Fruit fly (Drosophila melanogaster): ENCODE data around the gene CG16989.
A peak's percentile ranks its signal among the peaks of the same experiment; 100 is the strongest.

Gene CG16989

dm6 chrX:824961-825360 lies 32.0 kb downstream of the CG16989 start:
- peak; percentile 67 for TF ChIP-seq CG13894 (tag; optimal IDR thresholded peaks at IDR 0.05)
- no peak for TF ChIP-seq Doc2 (GFP tag; IDR thresholded peaks at IDR 0.05)
- no peak for TF ChIP-seq Sry-β (GFP tag; optimal IDR thresholded peaks at IDR 0.05)
- TF ChIP-seq z (GFP tag; IDR thresholded peaks at IDR 0.05) = peak; percentile 78; the same call in 2 of the 3 replicates
- peak; percentile 57 for TF ChIP-seq pros (GFP tag; optimal IDR thresholded peaks at IDR 0.05)
- peak; percentile 1 for TF ChIP-seq sens (GFP tag)
- TF ChIP-seq ATbp (GFP tag; optimal IDR thresholded peaks at IDR 0.05) = peak; percentile 28
- peak; percentile 9 for TF ChIP-seq CG15601 (tag; optimal IDR thresholded peaks at IDR 0.05)
- no peak for TF ChIP-seq CG16815 (GFP tag; optimal IDR thresholded peaks at IDR 0.05)
- peak; percentile 35 for TF ChIP-seq HLHmδ (GFP tag; optimal IDR thresholded peaks at IDR 0.05)
- peak; percentile 74 for TF ChIP-seq Ets65A (GFP tag)
- peak; percentile 40 for TF ChIP-seq Hey (tag; optimal IDR thresholded peaks at IDR 0.05)
- TF ChIP-seq grn (GFP tag; optimal IDR thresholded peaks at IDR 0.05) = peak; percentile 23
- no peak for TF ChIP-seq CG8944 (GFP tag; optimal IDR thresholded peaks at IDR 0.05)

dm6 chrX:835965-836690 lies 43.2 kb downstream of the CG16989 start:
- TF ChIP-seq pb (GFP tag; optimal IDR thresholded peaks at IDR 0.05) = no peak
- TF ChIP-seq pros (GFP tag; optimal IDR thresholded peaks at IDR 0.05) = peak; percentile 72
- peak; percentile 14 for TF ChIP-seq sens (GFP tag)
- no peak for TF ChIP-seq CG10321 (GFP tag; IDR thresholded peaks at IDR 0.05)
- TF ChIP-seq ham (GFP tag; IDR thresholded peaks at IDR 0.05) = no peak
- peak in 1 of 2 experiments; percentile 80 for TF ChIP-seq insv (GFP tag; optimal IDR thresholded peaks at IDR 0.05)
- TF ChIP-seq kni (GFP tag; optimal IDR thresholded peaks at IDR 0.05) = peak; percentile 20
- TF ChIP-seq CG10366 (GFP tag; IDR thresholded peaks at IDR 0.05) = peak; percentile 20; the same call in 1 of the 2 replicates
- TF ChIP-seq Meics (GFP tag; optimal IDR thresholded peaks at IDR 0.05) = no peak
- TF ChIP-seq Deaf1 (tag; optimal IDR thresholded peaks at IDR 0.05) = peak; percentile 58
- TF ChIP-seq Pdp1 (GFP tag; optimal IDR thresholded peaks at IDR 0.05) = peak in 1 of 2 experiments; percentile 11
- TF ChIP-seq BEAF-32 (GFP tag; optimal IDR thresholded peaks at IDR 0.05) = peak; percentile 28
- peak; percentile 32 for TF ChIP-seq CG5180 (GFP tag; optimal IDR thresholded peaks at IDR 0.05)
- TF ChIP-seq CG30403 (GFP tag; optimal IDR thresholded peaks at IDR 0.05) = no peak
- peak; percentile 58; the same call in 1 of the 3 replicates for TF ChIP-seq z (GFP tag; IDR thresholded peaks at IDR 0.05)
- TF ChIP-seq sna (GFP tag; IDR thresholded peaks at IDR 0.05; ENCODE audit: partially characterized antibody) = 0 out of 2 replicates have a peak, but pooled peaks have one; percentile 13
- 0 out of 3 replicates have a peak, but pooled peaks have one; percentile 19 for TF ChIP-seq so (GFP tag; IDR thresholded peaks at IDR 0.05)
- TF ChIP-seq Med (GFP tag) = peak; percentile 27
- TF ChIP-seq bbx (GFP tag; IDR thresholded peaks at IDR 0.05; ENCODE audit: partially characterized antibody) = 0 out of 2 replicates have a peak, but pooled peaks have one; percentile 14
- peak; percentile 71 for TF ChIP-seq Jarid2 (GFP tag; optimal IDR thresholded peaks at IDR 0.05)

dm6 chrX:838012-838411 lies 45.1 kb downstream of the CG16989 start:
- TF ChIP-seq scrt (GFP tag; optimal IDR thresholded peaks at IDR 0.05) (no peak), CG7839 (tag; optimal IDR thresholded peaks at IDR 0.05) (peak; percentile 26), gro (GFP tag; optimal IDR thresholded peaks at IDR 0.05) (no peak), Sox102F (GFP tag; optimal IDR thresholded peaks at IDR 0.05) (peak; percentile 44), CG2712 (tag; optimal IDR thresholded peaks at IDR 0.05) (peak; percentile 42), E2f1 (GFP tag; IDR thresholded peaks at IDR 0.05) (no peak), CG18262 (tag; optimal IDR thresholded peaks at IDR 0.05) (peak; percentile 27), CG12104 (GFP tag; optimal IDR thresholded peaks at IDR 0.05) (no peak), CTCF (GFP tag; optimal IDR thresholded peaks at IDR 0.05) (no peak), tna (GFP tag; IDR thresholded peaks at IDR 0.05; ENCODE audit: partially characterized antibody) (no peak), CG6689 (GFP tag; IDR thresholded peaks at IDR 0.05) (0 out of 2 replicates have a peak, but pooled peaks have one; percentile 19), Blimp-1 (GFP tag; optimal IDR thresholded peaks at IDR 0.05) (peak; percentile 6), Fer3 (tag; optimal IDR thresholded peaks at IDR 0.05) (no peak), sens (GFP tag) (peak; percentile 67), eve (GFP tag; optimal IDR thresholded peaks at IDR 0.05) (peak in 1 of 2 experiments; percentile 24), gem (tag; optimal IDR thresholded peaks at IDR 0.05) (peak; percentile 38), CG10366 (GFP tag; IDR thresholded peaks at IDR 0.05) (0 out of 2 replicates have a peak, but pooled peaks have one; percentile 7), Gug (GFP tag; IDR thresholded peaks at IDR 0.05) (0 out of 4 replicates have a peak, but pooled peaks have one; percentile 3)
